Fruit fly (Drosophila melanogaster) whole organism: ENCODE data around the gene CG9795.

Source experiments
- CG8478 ChIP-seq: fragments of >200 bp; optimal IDR thresholded peaks from 2 replicates; lab custom pipeline; 2018; ENCODE audit warnings: inconsistent platforms
- Dll ChIP-seq: fragments of >200 bp; optimal IDR thresholded peaks from 2 replicates; lab custom pipeline; 2017
- pan ChIP-seq: fragments of >200 bp; optimal IDR thresholded peaks from 2 replicates; lab custom pipeline; 2017

- TF ChIP-seq CG8478 (lab: Kevin White, UChicago) (no peak), Dll (lab: Kevin White, UChicago) (no peak), pan (no peak)
Observed at dm6 chr3R:4307664-4308416, 11.6 kb upstream of the CG9795 start, which contains the start of gene MP1.
